Worm (Caenorhabditis elegans) whole organism, L1 larva: ENCODE results near the gene EEED8.15.

Source experiments
- C04F5.9 ChIP-seq: sonication (generic microtip); optimal IDR thresholded peaks from 2 replicates; lab custom pipeline; 2016; ENCODE audit warnings: missing genetic modification characterization, missing compliant biosample characterization
- F16B12.6 ChIP-seq: fragments of 150-350 bp; optimal IDR thresholded peaks from 2 replicates; lab custom pipeline; 2014; ENCODE audit warnings: missing biosample characterization, missing genetic modification characterization
- aha-1 ChIP-seq: fragments of 150-350 bp; optimal IDR thresholded peaks from 2 replicates; lab custom pipeline; 2014; ENCODE audit warnings: missing biosample characterization, missing genetic modification characterization
- aly-2 ChIP-seq: fragments of 150-350 bp; optimal IDR thresholded peaks from 2 replicates; lab custom pipeline; 2014; ENCODE audit warnings: missing biosample characterization, missing genetic modification characterization
- ceh-63 ChIP-seq: fragments of 200-800 bp; sonication (Bioruptor generic); optimal IDR thresholded peaks from 2 replicates; lab custom pipeline; 2018; ENCODE audit warnings: mild to moderate bottlenecking, missing genetic modification characterization, missing compliant biosample characterization
- ceh-8 ChIP-seq: fragments of 200-800 bp; sonication (Bioruptor generic); optimal IDR thresholded peaks from 2 replicates; lab custom pipeline; 2018; ENCODE audit warnings: mild to moderate bottlenecking, missing genetic modification characterization, moderate library complexity, missing compliant biosample characterization
- ceh-82 ChIP-seq, 3 experiments: fragments of 150-350 bp in 1 of 3; sonication (generic microtip) in 2 of 3; optimal IDR thresholded peaks; 2 replicates each; lab custom pipeline; 2014 to 2017; ENCODE audit warnings: missing biosample characterization in 3 of 3, missing genetic modification characterization in 3 of 3
- ceh-88 ChIP-seq: fragments of 200-800 bp; sonication (Bioruptor generic); IDR thresholded peaks from 2 replicates; pipeline ENCODE4 v1.3.6; 2022; ENCODE audit warnings: missing genetic modification characterization, missing compliant biosample characterization
- ces-1 ChIP-seq: fragments of 150-350 bp; optimal IDR thresholded peaks from 2 replicates; lab custom pipeline; 2014; ENCODE audit warnings: missing biosample characterization, missing genetic modification reagents, missing genetic modification characterization
- dpl-1 ChIP-seq, 3 experiments: fragments of 150-350 bp in 2 of 3; sonication (generic microtip) in 1 of 3; optimal IDR thresholded peaks; 2 replicates each; lab custom pipeline; 2014 to 2017; ENCODE audit warnings: missing biosample characterization in 3 of 3, missing genetic modification characterization in 3 of 3, missing genetic modification reagents in 3 of 3
- dsc-1 ChIP-seq: sonication (generic microtip); optimal IDR thresholded peaks from 2 replicates; lab custom pipeline; 2016; ENCODE audit warnings: mild to moderate bottlenecking, missing genetic modification characterization, missing compliant biosample characterization
- efl-1 ChIP-seq, 4 experiments: fragments of 150-350 bp; optimal IDR thresholded peaks in 3 of 4; peaks in 1 of 4; 1 replicate in 1 of 4; 2 replicates in 3 of 4; lab custom pipeline; 2014; ENCODE audit warnings: missing biosample characterization in 2 of 4, missing genetic modification characterization in 2 of 4, missing genetic modification reagents in 2 of 4
- efl-3 ChIP-seq: fragments of 200-800 bp; sonication (Bioruptor generic); optimal IDR thresholded peaks from 2 replicates; lab custom pipeline; 2018; ENCODE audit warnings: mild to moderate bottlenecking, missing genetic modification characterization, missing compliant biosample characterization
- egl-13 ChIP-seq: sonication (generic microtip); optimal IDR thresholded peaks from 2 replicates; lab custom pipeline; 2016; ENCODE audit warnings: missing genotype, missing genetic modification reagents, missing genetic modification characterization, missing compliant biosample characterization
- ets-5 ChIP-seq: fragments of 200-800 bp; sonication (Bioruptor generic); IDR thresholded peaks from 2 replicates; pipeline ENCODE4 v1.3.6; 2022; ENCODE audit warnings: missing genetic modification characterization, missing compliant biosample characterization
- fkh-10 ChIP-seq: sonication (generic microtip); optimal IDR thresholded peaks from 2 replicates; lab custom pipeline; 2017; ENCODE audit warnings: missing biosample characterization, missing genetic modification reagents, missing genetic modification characterization
- grh-1 ChIP-seq: fragments of 200-800 bp; sonication (Bioruptor generic); IDR thresholded peaks from 2 replicates; pipeline ENCODE4 v1.3.6; 2022; ENCODE audit warnings: missing genetic modification reagents, missing genetic modification characterization, missing compliant biosample characterization
- hlh-17 ChIP-seq: fragments of 200-800 bp; sonication (Bioruptor generic); optimal IDR thresholded peaks from 2 replicates; lab custom pipeline; 2018; ENCODE audit warnings: missing genetic modification characterization, mild to moderate bottlenecking, missing compliant biosample characterization, moderate library complexity, borderline replicate concordance
- hlh-4 ChIP-seq: sonication (generic microtip); optimal IDR thresholded peaks from 2 replicates; lab custom pipeline; 2016; ENCODE audit warnings: mild to moderate bottlenecking, missing genetic modification characterization, missing compliant biosample characterization
- irx-1 ChIP-seq: sonication (generic microtip); optimal IDR thresholded peaks from 2 replicates; lab custom pipeline; 2016; ENCODE audit warnings: missing genetic modification characterization, missing compliant biosample characterization
- isw-1 ChIP-seq: fragments of 200-800 bp; sonication (Bioruptor generic); IDR thresholded peaks from 2 replicates; pipeline ENCODE4 v1.3.6; 2022; ENCODE audit warnings: missing genetic modification characterization, missing compliant biosample characterization
- lin-13 ChIP-seq: fragments of 150-350 bp; optimal IDR thresholded peaks from 2 replicates; lab custom pipeline; 2014; ENCODE audit warnings: missing biosample characterization, missing genetic modification reagents, missing genetic modification characterization
- lin-14 ChIP-seq: fragments of 200-800 bp; sonication (Bioruptor generic); optimal IDR thresholded peaks from 2 replicates; lab custom pipeline; 2018; ENCODE audit warnings: mild to moderate bottlenecking, missing genetic modification characterization, moderate library complexity, missing compliant biosample characterization
- lin-15B ChIP-seq: fragments of 150-350 bp; sonication (generic microtip); optimal IDR thresholded peaks from 3 replicates; lab custom pipeline; 2014; ENCODE audit warnings: missing biosample characterization, missing genetic modification characterization
- lin-35 ChIP-seq, 2 experiments: fragments of 150-350 bp; optimal IDR thresholded peaks; 2 replicates each; lab custom pipeline; 2014; ENCODE audit warnings: missing biosample characterization in 2 of 2, missing genetic modification characterization in 2 of 2, missing genetic modification reagents in 2 of 2
- lin-39 ChIP-seq: fragments of 150-350 bp; optimal IDR thresholded peaks from 2 replicates; lab custom pipeline; 2014; ENCODE audit warnings: missing biosample characterization, missing genetic modification reagents, missing genetic modification characterization
- lir-3 ChIP-seq: sonication (generic microtip); optimal IDR thresholded peaks from 2 replicates; lab custom pipeline; 2016; ENCODE audit warnings: mild to moderate bottlenecking, missing genetic modification characterization, moderate library complexity, missing compliant biosample characterization; ENCODE audit not compliant: poor library complexity
- lsy-2 ChIP-seq, 2 experiments: fragments of 150-350 bp; optimal IDR thresholded peaks; 2 replicates each; lab custom pipeline; 2014; ENCODE audit warnings: missing biosample characterization in 2 of 2, missing genetic modification characterization in 2 of 2
- mab-9 ChIP-seq: fragments of 200-800 bp; sonication (Bioruptor generic); IDR thresholded peaks from 2 replicates; pipeline ENCODE4 v1.3.6; 2022; ENCODE audit warnings: missing genetic modification reagents, missing genetic modification characterization, missing compliant biosample characterization
- mdl-1 ChIP-seq, 2 experiments: fragments of 150-350 bp; optimal IDR thresholded peaks; 2 replicates each; lab custom pipeline; 2014 to 2017; ENCODE audit warnings: missing biosample characterization in 2 of 2, missing genetic modification characterization in 2 of 2, inconsistent platforms in 1 of 2
- mef-2 ChIP-seq: fragments of 150-350 bp; optimal IDR thresholded peaks from 2 replicates; lab custom pipeline; 2014; ENCODE audit warnings: missing biosample characterization, missing genetic modification characterization
- mep-1 ChIP-seq: fragments of 150-350 bp; optimal IDR thresholded peaks from 2 replicates; lab custom pipeline; 2014; ENCODE audit warnings: missing biosample characterization, missing genetic modification characterization
- nhr-28 ChIP-seq: fragments of 150-350 bp; optimal IDR thresholded peaks from 2 replicates; lab custom pipeline; 2014; ENCODE audit warnings: missing biosample characterization, missing genetic modification characterization
- nhr-47 ChIP-seq: sonication (generic microtip); optimal IDR thresholded peaks from 2 replicates; lab custom pipeline; 2016; ENCODE audit warnings: mild to moderate bottlenecking, missing genetic modification characterization, moderate library complexity, missing compliant biosample characterization
- nhr-71 ChIP-seq: sonication (generic microtip); optimal IDR thresholded peaks from 2 replicates; lab custom pipeline; 2016; ENCODE audit warnings: mild to moderate bottlenecking, missing genetic modification characterization, moderate library complexity, missing compliant biosample characterization
- nhr-76 ChIP-seq: sonication (generic microtip); optimal IDR thresholded peaks from 2 replicates; lab custom pipeline; 2017; ENCODE audit warnings: missing biosample characterization, missing genetic modification characterization
- nhr-77 ChIP-seq: fragments of 150-350 bp; optimal IDR thresholded peaks from 2 replicates; lab custom pipeline; 2014; ENCODE audit warnings: missing biosample characterization, missing genetic modification characterization
- nhr-90 ChIP-seq: sonication (generic microtip); optimal IDR thresholded peaks from 2 replicates; lab custom pipeline; 2016; ENCODE audit warnings: mild to moderate bottlenecking, missing genetic modification characterization, missing compliant biosample characterization; ENCODE audit not compliant: poor library complexity
- snpc-4 ChIP-seq: fragments of 150-350 bp; optimal IDR thresholded peaks from 2 replicates; lab custom pipeline; 2014; ENCODE audit warnings: missing biosample characterization, missing genetic modification characterization
- sox-4 ChIP-seq: sonication (generic microtip); optimal IDR thresholded peaks from 2 replicates; lab custom pipeline; 2016; ENCODE audit warnings: missing genetic modification characterization, missing compliant biosample characterization
- sup-37 ChIP-seq: fragments of 200-800 bp; sonication (Bioruptor generic); optimal IDR thresholded peaks from 2 replicates; lab custom pipeline; 2018; ENCODE audit warnings: mild to moderate bottlenecking, missing genetic modification characterization, missing compliant biosample characterization
- tbx-2 ChIP-seq: sonication (generic microtip); optimal IDR thresholded peaks from 2 replicates; lab custom pipeline; 2016; ENCODE audit warnings: missing genetic modification characterization, missing compliant biosample characterization
- vab-15 ChIP-seq: sonication (generic microtip); optimal IDR thresholded peaks from 2 replicates; lab custom pipeline; 2017; ENCODE audit warnings: missing genotype, mild to moderate bottlenecking, missing genetic modification characterization, missing compliant biosample characterization
- zag-1 ChIP-seq: fragments of 150-350 bp; optimal IDR thresholded peaks from 2 replicates; lab custom pipeline; 2014; ENCODE audit warnings: missing biosample characterization, missing genetic modification characterization
- zip-4 ChIP-seq: fragments of 200-800 bp; sonication (Bioruptor generic); optimal IDR thresholded peaks from 2 replicates; lab custom pipeline; 2018; ENCODE audit warnings: mild to moderate bottlenecking, missing genetic modification characterization, moderate library complexity, missing compliant biosample characterization
- ztf-4 ChIP-seq: fragments of 150-350 bp; optimal IDR thresholded peaks from 2 replicates; lab custom pipeline; 2014; ENCODE audit warnings: missing biosample characterization, missing genetic modification characterization

The EEED8.15 gene

ce11 chrII:5418929-5419328, at the start of gene EEED8.15:
Gene EEED8.15, plus strand, starts transcription at chrII:5419229.
- no peak for TF ChIP-seq efl-1 (optimal IDR thresholded peaks at IDR 0.05; lab: Kevin White, UChicago)
- no peak for TF ChIP-seq efl-1 (GFP tag; optimal IDR thresholded peaks at IDR 0.05 in 1 of 2; lab: Kevin White, UChicago)
- no peak for TF ChIP-seq zag-1 (tag; lab: Kevin White, UChicago)
- TF ChIP-seq lin-35 (GFP tag; optimal IDR thresholded peaks at IDR 0.05; lab: Kevin White, UChicago) = no peak
- TF ChIP-seq sox-4 (tag; lab: Kevin White, UChicago) = no peak
- no peak for TF ChIP-seq nhr-28
- TF ChIP-seq aly-2 (tag; lab: Kevin White, UChicago) = no peak
- TF ChIP-seq mab-9 = no peak

- TF ChIP-seq mef-2 (tag; lab: Kevin White, UChicago) (no peak), dpl-1 (GFP tag; optimal IDR thresholded peaks at IDR 0.05; lab: Kevin White, UChicago) (no peak), nhr-71 (tag; lab: Kevin White, UChicago) (no peak), nhr-76 (tag; lab: Kevin White, UChicago) (no peak), ets-5 (no peak), tbx-2 (tag; lab: Kevin White, UChicago) (no peak), lir-3 (tag; lab: Kevin White, UChicago) (no peak)
Observed at ce11 chrII:5370641-5371040, 48.4 kb upstream of the EEED8.15 start, which contains the start of gene F09E5.12. Gene F09E5.12, minus strand, starts transcription at chrII:5370741.

ce11 chrII:5373275-5374047, 45.6 kb upstream of the EEED8.15 start, which contains the start of the genes agt-2 and F09E5.3:
Gene agt-2, minus strand, starts transcription at chrII:5373827.
Gene F09E5.3, plus strand, starts transcription at chrII:5373997.
- TF ChIP-seq zip-4 (GFP tag; lab: Kevin White, UChicago) (peak; percentile 81), egl-13 (tag; lab: Kevin White, UChicago) (peak; percentile 84), lin-14 (GFP tag; lab: Kevin White, UChicago) (peak; percentile 96), ceh-8 (GFP tag; lab: Kevin White, UChicago) (peak; percentile 85), lir-3 (tag; lab: Kevin White, UChicago) (peak; percentile 87), dsc-1 (tag; lab: Kevin White, UChicago) (peak; percentile 95), nhr-28 (no peak), isw-1 (GFP tag; lab: Robert Waterston, UW) (peak; percentile 86), fkh-10 (GFP tag; lab: Kevin White, UChicago) (peak; percentile 71), nhr-47 (tag; lab: Kevin White, UChicago) (peak; percentile 96), ets-5 (no peak), lsy-2 (tag; optimal IDR thresholded peaks at IDR 0.05; lab: Kevin White, UChicago) (peak; percentile 95 to 97), grh-1 (GFP tag; lab: Robert Waterston, UW) (peak; percentile 87), ceh-82 (tag; optimal IDR thresholded peaks at IDR 0.05; lab: Kevin White, UChicago) (peak; percentile 92 to 95 (median 93)), lin-13 (GFP tag; lab: Kevin White, UChicago) (peak; percentile 88), hlh-17 (GFP tag; lab: Kevin White, UChicago) (no peak), mep-1 (tag; lab: Kevin White, UChicago) (peak; percentile 98), lin-15B (peak; percentile 82), nhr-77 (tag; lab: Kevin White, UChicago) (peak; percentile 86), tbx-2 (tag; lab: Kevin White, UChicago) (peak; percentile 94), ztf-4 (peak; percentile 91), mdl-1 (tag; optimal IDR thresholded peaks at IDR 0.05; lab: Kevin White, UChicago) (peak in 1 of 2 experiments; percentile 84), lin-39 (tag; lab: Kevin White, UChicago) (peak; percentile 94), irx-1 (tag; lab: Kevin White, UChicago) (peak; percentile 91), aha-1 (tag; lab: Kevin White, UChicago) (peak; percentile 20), ceh-88 (GFP tag; lab: Robert Waterston, UW) (peak; percentile 78), ceh-63 (GFP tag; lab: Kevin White, UChicago) (no peak), sup-37 (GFP tag; lab: Kevin White, UChicago) (peak; percentile 79), lin-35 (GFP tag; optimal IDR thresholded peaks at IDR 0.05; lab: Kevin White, UChicago) (peak; percentile 93), nhr-90 (tag; lab: Kevin White, UChicago) (peak; percentile 91), C04F5.9 (tag; lab: Kevin White, UChicago) (peak; percentile 81), efl-3 (peak; percentile 21), snpc-4 (peak; percentile 89), ces-1 (GFP tag; lab: Kevin White, UChicago) (no peak), hlh-4 (tag; lab: Kevin White, UChicago) (no peak), vab-15 (tag; lab: Kevin White, UChicago) (peak; percentile 25), F16B12.6 (tag; lab: Kevin White, UChicago) (peak; percentile 76)
